Worm (Caenorhabditis elegans) whole organism, L4 larva: ENCODE data around the gene lelo-1.
A peak's percentile ranks its signal among the peaks of the same experiment; 100 is the strongest.

ENCODE experiments used
- F49E8.2 ChIP-seq: sonication (generic microtip); optimal IDR thresholded peaks from 2 replicates; lab custom pipeline; 2016; ENCODE audit warnings: missing compliant biosample characterization, mild to moderate bottlenecking, missing genetic modification characterization, borderline replicate concordance
- T20F7.1 ChIP-seq: fragments of 200-800 bp; sonication (Bioruptor generic); optimal IDR thresholded peaks from 2 replicates; lab custom pipeline; 2018; ENCODE audit warnings: mild to moderate bottlenecking, missing genetic modification characterization, missing compliant biosample characterization
- T26A8.4 ChIP-seq: fragments of 200-800 bp; sonication (Bioruptor generic); IDR thresholded peaks from 2 replicates; pipeline ENCODE4 v1.3.6; 2022; ENCODE audit warnings: missing genetic modification characterization, missing compliant biosample characterization
- arid-1 ChIP-seq: fragments of 200-800 bp; sonication (Bioruptor generic); conservative IDR thresholded peaks from 2 replicates; pipeline ENCODE4 v1.3.6; 2022; ENCODE audit warnings: missing genetic modification reagents, missing genetic modification characterization, missing compliant biosample characterization
- ceh-20 ChIP-seq: fragments of 200-800 bp; sonication (Bioruptor generic); IDR thresholded peaks from 2 replicates; pipeline ENCODE4 v1.3.6; 2022; ENCODE audit warnings: missing genetic modification reagents, missing genetic modification characterization, missing compliant biosample characterization
- ceh-32 ChIP-seq: sonication (generic microtip); optimal IDR thresholded peaks from 2 replicates; lab custom pipeline; 2016; ENCODE audit warnings: mild to moderate bottlenecking, missing genetic modification characterization, missing compliant biosample characterization; ENCODE audit not compliant: poor library complexity
- ceh-62 ChIP-seq: sonication (generic microtip); optimal IDR thresholded peaks from 2 replicates; lab custom pipeline; 2017; ENCODE audit warnings: missing biosample characterization, missing genetic modification characterization
- ces-1 ChIP-seq: fragments of 150-350 bp; sonication (generic microtip); optimal IDR thresholded peaks from 4 replicates; lab custom pipeline; 2014; ENCODE audit warnings: missing biosample characterization, missing genetic modification reagents, missing genetic modification characterization
- daf-12 ChIP-seq: fragments of 150-350 bp; optimal IDR thresholded peaks from 2 replicates; lab custom pipeline; 2014; ENCODE audit warnings: missing biosample characterization, missing genetic modification reagents, missing genetic modification characterization
- dmd-6 ChIP-seq: fragments of 200-800 bp; sonication (Bioruptor generic); IDR thresholded peaks from 2 replicates; pipeline ENCODE4 v1.3.6; 2022; ENCODE audit warnings: missing genetic modification reagents, missing genetic modification characterization, missing compliant biosample characterization
- dmd-9 ChIP-seq: fragments of 200-800 bp; sonication (Bioruptor generic); IDR thresholded peaks from 2 replicates; pipeline ENCODE4 v1.3.6; 2022; ENCODE audit warnings: missing genetic modification reagents, missing genetic modification characterization, missing compliant biosample characterization
- dpl-1 ChIP-seq: fragments of 150-350 bp; optimal IDR thresholded peaks from 2 replicates; lab custom pipeline; 2014; ENCODE audit warnings: missing biosample characterization, missing genetic modification reagents, missing genetic modification characterization
- dve-1 ChIP-seq: sonication (generic microtip); optimal IDR thresholded peaks from 2 replicates; lab custom pipeline; 2017; ENCODE audit warnings: antibody characterized with exemption, mild to moderate bottlenecking, missing genetic modification characterization, missing compliant biosample characterization; ENCODE audit not compliant: insufficient read depth
- hlh-11 ChIP-seq: fragments of 200-800 bp; sonication (Bioruptor generic); optimal IDR thresholded peaks from 2 replicates; lab custom pipeline; 2018; ENCODE audit warnings: mild to moderate bottlenecking, missing genetic modification characterization, missing compliant biosample characterization
- hlh-30 ChIP-seq: sonication (generic microtip); optimal IDR thresholded peaks from 2 replicates; lab custom pipeline; 2017; ENCODE audit warnings: antibody characterized with exemption, mild to moderate bottlenecking, missing genetic modification characterization, missing compliant biosample characterization; ENCODE audit not compliant: insufficient read depth
- hmg-1.1 ChIP-seq: fragments of 200-800 bp; sonication (Bioruptor generic); IDR thresholded peaks from 2 replicates; pipeline ENCODE4 v1.3.6; 2022; ENCODE audit warnings: missing genetic modification reagents, missing genetic modification characterization, missing compliant biosample characterization
- lim-7 ChIP-seq: fragments of 200-800 bp; sonication (Bioruptor generic); IDR thresholded peaks from 2 replicates; pipeline ENCODE4 v1.3.6; 2022; ENCODE audit warnings: missing genetic modification characterization, missing compliant biosample characterization
- lin-13 ChIP-seq: fragments of 150-350 bp; optimal IDR thresholded peaks from 2 replicates; lab custom pipeline; 2014; ENCODE audit warnings: missing biosample characterization, missing genetic modification reagents, missing genetic modification characterization
- lin-39 ChIP-seq: fragments of 150-350 bp; optimal IDR thresholded peaks from 2 replicates; lab custom pipeline; 2014; ENCODE audit warnings: missing biosample characterization, missing genetic modification reagents, missing genetic modification characterization
- lsy-2 ChIP-seq, 2 experiments: fragments of 150-350 bp in 1 of 2; sonication (generic microtip) in 1 of 2; optimal IDR thresholded peaks; 2 replicates each; lab custom pipeline; 2014 to 2017; ENCODE audit warnings: missing biosample characterization in 2 of 2, missing genetic modification characterization in 2 of 2
- madf-9 ChIP-seq: fragments of 200-800 bp; sonication (Bioruptor generic); conservative IDR thresholded peaks from 2 replicates; pipeline ENCODE4 v1.3.6; 2022; ENCODE audit warnings: missing genetic modification reagents, missing genetic modification characterization, missing compliant biosample characterization
- mdt-29 ChIP-seq: fragments of 200-800 bp; sonication (Bioruptor generic); IDR thresholded peaks from 2 replicates; pipeline ENCODE4 v1.3.6; 2022; ENCODE audit warnings: missing genetic modification reagents, missing genetic modification characterization, missing compliant biosample characterization
- mes-2 ChIP-seq: sonication (generic microtip); optimal IDR thresholded peaks from 2 replicates; lab custom pipeline; 2016; ENCODE audit warnings: missing genotype, mild to moderate bottlenecking, missing genetic modification characterization, missing compliant biosample characterization; ENCODE audit not compliant: poor library complexity, severe bottlenecking
- mxl-2 ChIP-seq: fragments of 200-800 bp; sonication (Bioruptor generic); conservative IDR thresholded peaks from 2 replicates; pipeline ENCODE4 v1.3.6; 2022; ENCODE audit warnings: missing genetic modification reagents, missing genetic modification characterization, missing compliant biosample characterization
- mxl-3 ChIP-seq: fragments of 200-800 bp; sonication (Bioruptor generic); optimal IDR thresholded peaks from 2 replicates; lab custom pipeline; 2018; ENCODE audit warnings: mild to moderate bottlenecking, missing genetic modification characterization, missing compliant biosample characterization
- nhr-10 ChIP-seq: fragments of 150-350 bp; optimal IDR thresholded peaks from 2 replicates; lab custom pipeline; 2014; ENCODE audit warnings: missing biosample characterization, missing genetic modification characterization
- nhr-11 ChIP-seq: fragments of 150-350 bp; optimal IDR thresholded peaks from 2 replicates; lab custom pipeline; 2014; ENCODE audit warnings: missing biosample characterization, missing genetic modification characterization
- nhr-111 ChIP-seq: fragments of 200-800 bp; sonication (Bioruptor generic); optimal IDR thresholded peaks from 2 replicates; lab custom pipeline; 2018; ENCODE audit warnings: mild to moderate bottlenecking, missing genetic modification characterization, missing compliant biosample characterization
- nhr-42 ChIP-seq: fragments of 200-800 bp; sonication (Bioruptor generic); IDR thresholded peaks from 2 replicates; pipeline ENCODE4 v1.3.6; 2022; ENCODE audit warnings: missing genetic modification characterization, missing compliant biosample characterization
- nhr-48 ChIP-seq: sonication (generic microtip); optimal IDR thresholded peaks from 2 replicates; lab custom pipeline; 2016; ENCODE audit warnings: mild to moderate bottlenecking, missing genetic modification characterization, missing compliant biosample characterization
- nhr-6 ChIP-seq: fragments of 150-350 bp; optimal IDR thresholded peaks from 2 replicates; lab custom pipeline; 2014; ENCODE audit warnings: missing biosample characterization, missing genetic modification characterization
- rbr-2 ChIP-seq: sonication (generic microtip); optimal IDR thresholded peaks from 2 replicates; lab custom pipeline; 2016; ENCODE audit warnings: missing genotype, missing genetic modification characterization, missing compliant biosample characterization
- snpc-1.2 ChIP-seq: fragments of 200-800 bp; sonication (Bioruptor generic); IDR thresholded peaks from 2 replicates; pipeline ENCODE4 v1.3.6; 2022; ENCODE audit warnings: missing genetic modification reagents, missing genetic modification characterization, missing compliant biosample characterization
- snpc-4 ChIP-seq: fragments of 150-350 bp; optimal IDR thresholded peaks from 2 replicates; lab custom pipeline; 2014; ENCODE audit warnings: missing biosample characterization, missing genetic modification characterization
- spr-3 ChIP-seq: fragments of 200-800 bp; sonication (Bioruptor generic); optimal IDR thresholded peaks from 2 replicates; lab custom pipeline; 2018; ENCODE audit warnings: mild to moderate bottlenecking, missing genetic modification characterization, missing compliant biosample characterization
- tag-97 ChIP-seq: fragments of 200-800 bp; sonication (Bioruptor generic); IDR thresholded peaks from 2 replicates; pipeline ENCODE4 v1.3.6; 2022; ENCODE audit warnings: missing genetic modification characterization, missing compliant biosample characterization
- unc-130 ChIP-seq: sonication (generic microtip); optimal IDR thresholded peaks from 2 replicates; lab custom pipeline; 2016; ENCODE audit warnings: missing genetic modification reagents, missing genetic modification characterization, missing compliant biosample characterization
- unc-62 ChIP-seq, 3 experiments: fragments of 150-350 bp in 1 of 3; sonication (generic microtip); optimal IDR thresholded peaks in 2 of 3; peaks in 1 of 3; 1 replicate in 1 of 3; 2 replicates in 2 of 3; lab custom pipeline; 2014 to 2017; ENCODE audit warnings: missing biosample characterization in 3 of 3, missing genetic modification characterization in 3 of 3, missing genetic modification reagents in 3 of 3, missing genotype in 1 of 3
- zfp-2 ChIP-seq: sonication (generic microtip); optimal IDR thresholded peaks from 2 replicates; lab custom pipeline; 2016; ENCODE audit warnings: mild to moderate bottlenecking, missing genetic modification characterization, missing compliant biosample characterization
- ztf-11 ChIP-seq: fragments of 150-350 bp; optimal IDR thresholded peaks from 2 replicates; lab custom pipeline; 2014; ENCODE audit warnings: missing biosample characterization, missing genetic modification characterization

Gene lelo-1

ce11 chrII:6246054-6246453 is at the start of gene lelo-1:
Gene lelo-1 (plus strand): TSS chrII:6246354.
- TF ChIP-seq hlh-11 (tag; lab: Kevin White, UChicago), result no peak

- TF ChIP-seq ceh-62 (tag; lab: Kevin White, UChicago), result no peak
- no peak for TF ChIP-seq daf-12 (tag; lab: Kevin White, UChicago)
- TF ChIP-seq rbr-2 (tag; lab: Kevin White, UChicago), result peak; percentile 1
- peak in 1 of 2 experiments; percentile 93 for TF ChIP-seq lsy-2 (tag; optimal IDR thresholded peaks at IDR 0.05; lab: Kevin White, UChicago)
- TF ChIP-seq ceh-32 (tag; lab: Kevin White, UChicago), result no peak
- no peak for TF ChIP-seq snpc-4 (tag; lab: Kevin White, UChicago)
- TF ChIP-seq lim-7 (GFP tag; lab: Robert Waterston, UW), result no peak
- TF ChIP-seq hlh-30 (tag; lab: Kevin White, UChicago), result peak; percentile 86
- TF ChIP-seq zfp-2, result no peak
- no peak for TF ChIP-seq nhr-42 (GFP tag; lab: Robert Waterston, UW)
- peak in 1 of 2 experiments; percentile 89 for TF ChIP-seq unc-62 (GFP tag; optimal IDR thresholded peaks at IDR 0.05 in 1 of 2; lab: Kevin White, UChicago)
- TF ChIP-seq unc-62 (tag; optimal IDR thresholded peaks at IDR 0.05; lab: Kevin White, UChicago), result no peak
- TF ChIP-seq dmd-9 (GFP tag; lab: Robert Waterston, UW), result no peak
- no peak for TF ChIP-seq ces-1 (GFP tag; lab: Kevin White, UChicago)
- no peak for TF ChIP-seq unc-130 (GFP tag; lab: Kevin White, UChicago)
- no peak for TF ChIP-seq ztf-11
- TF ChIP-seq lin-39 (tag; lab: Kevin White, UChicago), result no peak
- TF ChIP-seq dmd-6 (GFP tag; lab: Robert Waterston, UW), result peak; percentile 24; the same call in 1 of the 2 replicates
- TF ChIP-seq nhr-10 (tag; lab: Kevin White, UChicago), result no peak
- no peak for TF ChIP-seq ceh-20 (GFP tag; lab: Robert Waterston, UW)
- peak; percentile 60 for TF ChIP-seq dpl-1 (GFP tag; lab: Kevin White, UChicago)
- no peak for TF ChIP-seq mdt-29
- TF ChIP-seq T20F7.1 (GFP tag; lab: Kevin White, UChicago), result no peak
- no peak for TF ChIP-seq snpc-1.2 (GFP tag; lab: Robert Waterston, UW)
- TF ChIP-seq nhr-6 (tag; lab: Kevin White, UChicago), result peak; percentile 12
- no peak for TF ChIP-seq nhr-11 (tag; lab: Kevin White, UChicago)
- no peak for TF ChIP-seq mxl-3 (GFP tag; lab: Kevin White, UChicago)
- TF ChIP-seq T26A8.4, result no peak
- TF ChIP-seq tag-97 (GFP tag; lab: Robert Waterston, UW), result no peak
- peak; percentile 88 for TF ChIP-seq mes-2 (tag; lab: Kevin White, UChicago)
- TF ChIP-seq dve-1 (tag; lab: Kevin White, UChicago), result no peak
- peak; percentile 47; the same call in 1 of the 2 replicates for TF ChIP-seq arid-1
- no peak for TF ChIP-seq nhr-111 (GFP tag; lab: Kevin White, UChicago)
- TF ChIP-seq spr-3 (GFP tag; lab: Kevin White, UChicago), result no peak
- no peak for TF ChIP-seq mxl-2
- TF ChIP-seq lin-13 (GFP tag; lab: Kevin White, UChicago), result no peak
- TF ChIP-seq, all 104 proteins: peak for 9
Observed at ce11 chrII:6196875-6197274, 49.3 kb upstream of the lelo-1 start, which contains the start of the genes rbmx-2 and C30B5.2. Gene rbmx-2 (minus strand): TSS chrII:6196948. Gene C30B5.2 (plus strand): TSS chrII:6197180.

- TF ChIP-seq nhr-48 (tag; lab: Kevin White, UChicago), result no peak
- no peak for TF ChIP-seq lin-39 (tag; lab: Kevin White, UChicago)
- TF ChIP-seq hmg-1.1, result no peak
- TF ChIP-seq madf-9, result no peak
- peak; percentile 34 for TF ChIP-seq unc-130 (GFP tag; lab: Kevin White, UChicago)
- no peak for TF ChIP-seq F49E8.2 (tag; lab: Kevin White, UChicago)
- no peak for TF ChIP-seq spr-3 (GFP tag; lab: Kevin White, UChicago)
Observed at ce11 chrII:6198468-6198867, 47.7 kb upstream of the lelo-1 start, which contains the start of gene szy-4. Gene szy-4 (plus strand): TSS chrII:6198696.
